Worm (Caenorhabditis elegans) whole organism, young adult: ENCODE results near the gene rps-12.
A peak's percentile ranks its signal among the peaks of the same experiment; 100 is the strongest.

ENCODE experiments used
- B0035.1 ChIP-seq: sonication (generic microtip); optimal IDR thresholded peaks from 2 replicates; lab custom pipeline; 2016; ENCODE audit warnings: missing genetic modification characterization, mild to moderate bottlenecking, missing compliant biosample characterization, missing genotype, missing genetic modification reagents
- C06A6.2 ChIP-seq: fragments of 200-800 bp; sonication (Bioruptor generic); conservative IDR thresholded peaks from 2 replicates; pipeline ENCODE4 v1.3.6; 2022; ENCODE audit warnings: missing genetic modification characterization, missing compliant biosample characterization
- F33H1.4 ChIP-seq: fragments of 200-800 bp; sonication (Bioruptor generic); IDR thresholded peaks from 2 replicates; pipeline ENCODE4 v1.3.6; 2022; ENCODE audit warnings: missing genetic modification reagents, missing genetic modification characterization, missing compliant biosample characterization
- F39B2.1 ChIP-seq: fragments of 200-800 bp; sonication (Bioruptor generic); IDR thresholded peaks from 2 replicates; pipeline ENCODE4 v1.3.6; 2022; ENCODE audit warnings: missing genetic modification reagents, missing genetic modification characterization, missing compliant biosample characterization
- F52B5.7 ChIP-seq: sonication (generic microtip); optimal IDR thresholded peaks from 2 replicates; lab custom pipeline; 2016; ENCODE audit warnings: mild to moderate bottlenecking, missing genetic modification characterization, missing compliant biosample characterization
- F57A8.1 ChIP-seq: fragments of 200-800 bp; sonication (Bioruptor generic); optimal IDR thresholded peaks from 2 replicates; lab custom pipeline; 2018; ENCODE audit warnings: mild to moderate bottlenecking, missing genetic modification characterization, moderate library complexity, missing compliant biosample characterization
- K12H6.12 ChIP-seq: fragments of 200-800 bp; sonication (Bioruptor generic); optimal IDR thresholded peaks from 2 replicates; lab custom pipeline; 2018; ENCODE audit warnings: mild to moderate bottlenecking, missing genetic modification characterization, missing compliant biosample characterization
- Y53F4B.3 ChIP-seq: fragments of 200-800 bp; sonication (Bioruptor generic); IDR thresholded peaks from 2 replicates; pipeline ENCODE4 v1.3.6; 2022; ENCODE audit warnings: missing genetic modification reagents, missing genetic modification characterization, missing compliant biosample characterization
- Y53G8AR.9 ChIP-seq: fragments of 200-800 bp; sonication (Bioruptor generic); conservative IDR thresholded peaks from 2 replicates; pipeline ENCODE4 v1.3.6; 2022; ENCODE audit warnings: missing genetic modification reagents, missing genetic modification characterization, missing compliant biosample characterization
- Y56A3A.18 ChIP-seq: fragments of 200-800 bp; sonication (Bioruptor generic); IDR thresholded peaks from 2 replicates; pipeline ENCODE4 v1.3.6; 2022; ENCODE audit warnings: missing genetic modification reagents, missing genetic modification characterization, missing compliant biosample characterization
- Y67H2A.10 ChIP-seq: fragments of 200-800 bp; sonication (Bioruptor generic); conservative IDR thresholded peaks from 2 replicates; pipeline ENCODE4 v1.3.6; 2022; ENCODE audit warnings: missing genetic modification reagents, missing genetic modification characterization, missing compliant biosample characterization
- Y79H2A.3 ChIP-seq: fragments of 200-800 bp; sonication (Bioruptor generic); conservative IDR thresholded peaks from 2 replicates; pipeline ENCODE4 v1.3.6; 2022; ENCODE audit warnings: missing genetic modification reagents, missing genetic modification characterization, missing compliant biosample characterization
- Y95B8A.8 ChIP-seq: fragments of 200-800 bp; sonication (Bioruptor generic); IDR thresholded peaks from 2 replicates; pipeline ENCODE4 v1.3.6; 2022; ENCODE audit warnings: missing genetic modification reagents, missing genetic modification characterization, missing compliant biosample characterization
- ZK185.1 ChIP-seq: sonication (generic microtip); optimal IDR thresholded peaks from 2 replicates; lab custom pipeline; 2016; ENCODE audit warnings: mild to moderate bottlenecking, missing genetic modification characterization, missing compliant biosample characterization; ENCODE audit not compliant: poor library complexity, severe bottlenecking
- akir-1 ChIP-seq: fragments of 200-800 bp; sonication (Bioruptor generic); optimal IDR thresholded peaks from 2 replicates; lab custom pipeline; 2018; ENCODE audit warnings: mild to moderate bottlenecking, missing genetic modification characterization, moderate library complexity, missing compliant biosample characterization
- atf-7 ChIP-seq: sonication (generic microtip); optimal IDR thresholded peaks from 2 replicates; lab custom pipeline; 2017; ENCODE audit warnings: mild to moderate bottlenecking, missing genetic modification characterization, missing compliant biosample characterization
- attf-3 ChIP-seq: fragments of 200-800 bp; sonication (Bioruptor generic); conservative IDR thresholded peaks from 2 replicates; pipeline ENCODE4 v1.3.6; 2022; ENCODE audit warnings: missing genetic modification reagents, missing genetic modification characterization, missing compliant biosample characterization
- bed-2 ChIP-seq: fragments of 200-800 bp; sonication (Bioruptor generic); IDR thresholded peaks from 2 replicates; pipeline ENCODE4 v1.3.6; 2022; ENCODE audit warnings: missing genetic modification reagents, missing genetic modification characterization, missing compliant biosample characterization
- cebp-2 ChIP-seq: fragments of 200-800 bp; sonication (Bioruptor generic); IDR thresholded peaks from 2 replicates; pipeline ENCODE4 v1.3.6; 2022; ENCODE audit warnings: missing genetic modification characterization, missing compliant biosample characterization
- ceh-27 ChIP-seq: fragments of 200-800 bp; sonication (Bioruptor generic); optimal IDR thresholded peaks from 2 replicates; lab custom pipeline; 2018; ENCODE audit warnings: mild to moderate bottlenecking, missing genetic modification characterization, moderate library complexity, missing compliant biosample characterization
- ceh-91 ChIP-seq: fragments of 200-800 bp; sonication (Bioruptor generic); IDR thresholded peaks from 2 replicates; pipeline ENCODE4 v1.3.6; 2022; ENCODE audit warnings: missing genetic modification reagents, missing genetic modification characterization, missing compliant biosample characterization
- die-1 ChIP-seq: sonication (generic microtip); optimal IDR thresholded peaks from 2 replicates; lab custom pipeline; 2016; ENCODE audit warnings: missing genotype, mild to moderate bottlenecking, missing genetic modification characterization, missing compliant biosample characterization
- dpff-1 ChIP-seq: sonication (generic microtip); optimal IDR thresholded peaks from 2 replicates; lab custom pipeline; 2017; ENCODE audit warnings: mild to moderate bottlenecking, missing genetic modification characterization, missing compliant biosample characterization
- efl-1 ChIP-seq: fragments of 150-350 bp; optimal IDR thresholded peaks from 2 replicates; lab custom pipeline; 2014; ENCODE audit warnings: missing biosample characterization, missing genetic modification reagents, missing genetic modification characterization
- him-1 ChIP-seq: sonication (generic microtip); optimal IDR thresholded peaks from 2 replicates; lab custom pipeline; 2016; ENCODE audit warnings: missing genotype, missing genetic modification reagents, missing genetic modification characterization, missing compliant biosample characterization
- hmg-1.2 ChIP-seq: fragments of 200-800 bp; sonication (Bioruptor generic); IDR thresholded peaks from 2 replicates; pipeline ENCODE4 v1.3.6; 2022; ENCODE audit warnings: missing genetic modification reagents, missing genetic modification characterization, missing compliant biosample characterization
- hsf-1 ChIP-seq: fragments of 200-800 bp; sonication (Bioruptor generic); IDR thresholded peaks from 2 replicates; pipeline ENCODE4 v1.3.6; 2022; ENCODE audit warnings: missing genetic modification reagents, missing genetic modification characterization, missing compliant biosample characterization
- let-526 ChIP-seq: fragments of 200-800 bp; sonication (Bioruptor generic); IDR thresholded peaks from 2 replicates; pipeline ENCODE4 v1.3.6; 2022; ENCODE audit warnings: missing genetic modification reagents, missing genetic modification characterization, missing compliant biosample characterization
- lin-26 ChIP-seq: fragments of 200-800 bp; sonication (Bioruptor generic); IDR thresholded peaks from 2 replicates; pipeline ENCODE4 v1.3.6; 2022; ENCODE audit warnings: missing genetic modification reagents, missing genetic modification characterization, missing compliant biosample characterization
- lin-54 ChIP-seq: fragments of 200-800 bp; sonication (Bioruptor generic); optimal IDR thresholded peaks from 2 replicates; lab custom pipeline; 2018; ENCODE audit warnings: mild to moderate bottlenecking, missing genetic modification characterization, missing compliant biosample characterization
- lir-1 ChIP-seq: fragments of 200-800 bp; sonication (Bioruptor generic); conservative IDR thresholded peaks from 2 replicates; pipeline ENCODE4 v1.3.6; 2022; ENCODE audit warnings: missing genetic modification reagents, missing genetic modification characterization, missing compliant biosample characterization
- lsl-1 ChIP-seq: fragments of 200-800 bp; sonication (Bioruptor generic); optimal IDR thresholded peaks from 2 replicates; lab custom pipeline; 2018; ENCODE audit warnings: mild to moderate bottlenecking, missing genetic modification characterization, moderate library complexity, missing compliant biosample characterization
- mcd-1 ChIP-seq: fragments of 200-800 bp; sonication (Bioruptor generic); IDR thresholded peaks from 2 replicates; pipeline ENCODE4 v1.3.6; 2022; ENCODE audit warnings: missing genetic modification reagents, missing genetic modification characterization, missing compliant biosample characterization
- mel-28 ChIP-seq: sonication (generic microtip); optimal IDR thresholded peaks from 2 replicates; lab custom pipeline; 2016; ENCODE audit warnings: borderline replicate concordance, mild to moderate bottlenecking, missing genetic modification characterization, missing compliant biosample characterization
- pbrm-1 ChIP-seq: fragments of 200-800 bp; sonication (Bioruptor generic); IDR thresholded peaks from 2 replicates; pipeline ENCODE4 v1.3.6; 2022; ENCODE audit warnings: missing genetic modification reagents, missing genetic modification characterization, missing compliant biosample characterization
- pha-4 ChIP-seq: fragments of 150-350 bp; sonication (generic microtip); optimal IDR thresholded peaks from 2 replicates; lab custom pipeline; 2014; ENCODE audit warnings: missing biosample characterization, missing genetic modification reagents, missing genetic modification characterization
- rpc-1 ChIP-seq, 2 experiments: fragments of 150-350 bp in 1 of 2; sonication (generic microtip) in 1 of 2; optimal IDR thresholded peaks; 2 replicates each; lab custom pipeline; 2014 to 2018; ENCODE audit warnings: missing biosample characterization in 1 of 2, missing genetic modification characterization in 1 of 2, missing genetic modification reagents in 1 of 2, missing genotype in 1 of 2
- sea-2 ChIP-seq: fragments of 200-800 bp; sonication (Bioruptor generic); IDR thresholded peaks from 2 replicates; pipeline ENCODE4 v1.3.6; 2022; ENCODE audit warnings: missing genetic modification characterization, missing compliant biosample characterization
- snpc-1.3 ChIP-seq: sonication (generic microtip); optimal IDR thresholded peaks from 2 replicates; lab custom pipeline; 2017; ENCODE audit warnings: missing genetic modification characterization, mild to moderate bottlenecking, missing compliant biosample characterization, antibody characterized with exemption, moderate library complexity, missing genotype, missing genetic modification reagents; ENCODE audit not compliant: insufficient read depth
- snpc-4 ChIP-seq, 5 experiments: fragments of 150-350 bp in 1 of 5; sonication (generic microtip) in 4 of 5; optimal IDR thresholded peaks; 2 replicates each; lab custom pipeline; 2014 to 2018; ENCODE audit warnings: missing genetic modification characterization in 5 of 5, missing biosample characterization in 3 of 5, antibody characterized with exemption in 2 of 5, mild to moderate bottlenecking in 2 of 5, missing compliant biosample characterization in 2 of 5, missing genotype in 2 of 5, moderate library complexity in 2 of 5, missing genetic modification reagents in 1 of 5
- tbp1 ChIP-seq: fragments of 200-800 bp; sonication (Bioruptor generic); optimal IDR thresholded peaks from 2 replicates; lab custom pipeline; 2018; ENCODE audit warnings: mild to moderate bottlenecking, missing genetic modification characterization, missing compliant biosample characterization
- unc-130 ChIP-seq: sonication (generic microtip); optimal IDR thresholded peaks from 2 replicates; lab custom pipeline; 2016; ENCODE audit warnings: missing genetic modification reagents, missing genetic modification characterization, missing compliant biosample characterization
- unc-62 ChIP-seq: fragments of 150-350 bp; optimal IDR thresholded peaks from 2 replicates; lab custom pipeline; 2014; ENCODE audit warnings: missing biosample characterization, missing genetic modification reagents, missing genetic modification characterization
- zfh-2 ChIP-seq: fragments of 200-800 bp; sonication (Bioruptor generic); conservative IDR thresholded peaks from 2 replicates; pipeline ENCODE4 v1.3.6; 2022; ENCODE audit warnings: missing genetic modification reagents, missing genetic modification characterization, missing compliant biosample characterization
- ztf-22 ChIP-seq: fragments of 200-800 bp; sonication (Bioruptor generic); optimal IDR thresholded peaks from 2 replicates; lab custom pipeline; 2018; ENCODE audit warnings: mild to moderate bottlenecking, missing genetic modification characterization, moderate library complexity, missing compliant biosample characterization
- ztf-25 ChIP-seq: fragments of 200-800 bp; sonication (Bioruptor generic); IDR thresholded peaks from 2 replicates; pipeline ENCODE4 v1.3.6; 2022; ENCODE audit warnings: missing genetic modification reagents, missing genetic modification characterization, missing compliant biosample characterization
- ztf-26 ChIP-seq: sonication (generic microtip); optimal IDR thresholded peaks from 2 replicates; lab custom pipeline; 2017; ENCODE audit warnings: missing genetic modification characterization, missing compliant biosample characterization

rps-12 gene

DNA sequence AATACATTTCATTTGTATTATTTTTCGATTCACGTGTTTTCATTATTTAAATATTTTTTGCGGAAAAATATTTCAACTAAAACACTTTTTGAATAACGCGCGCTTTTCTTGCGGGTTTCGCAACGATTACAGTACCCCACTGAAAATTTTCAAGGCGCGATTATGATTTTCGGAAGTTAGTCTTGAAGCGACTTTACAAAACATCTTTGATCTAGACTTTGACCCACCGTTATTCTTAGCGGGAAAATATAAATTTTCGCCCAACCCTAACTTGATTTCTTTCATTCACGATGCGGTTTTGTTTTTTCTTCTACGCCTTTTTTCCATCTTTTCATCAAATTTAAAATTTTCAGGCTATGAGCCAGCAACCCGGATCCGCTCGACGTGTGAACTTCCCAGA is 48.7 kb downstream of the rps-12 start, which contains the start of gene egg-1 (continued):
- peak; percentile 44; the same call in 1 of the 2 replicates for TF ChIP-seq Y53G8AR.9
- no peak for TF ChIP-seq ztf-25 (GFP tag; lab: Robert Waterston, UW)
- TF ChIP-seq him-1 (tag; lab: Kevin White, UChicago) = peak; percentile 85
- peak; percentile 95 for TF ChIP-seq lin-54 (GFP tag; lab: Kevin White, UChicago)
- TF ChIP-seq F52B5.7 (tag; lab: Kevin White, UChicago) = no peak
- no peak for TF ChIP-seq rpc-1 (optimal IDR thresholded peaks at IDR 0.05; lab: Kevin White, UChicago)
- TF ChIP-seq rpc-1 (tag; optimal IDR thresholded peaks at IDR 0.05; lab: Kevin White, UChicago) = no peak
- TF ChIP-seq pha-4 (tag; lab: Kevin White, UChicago) = no peak
- TF ChIP-seq dpff-1 (tag; lab: Kevin White, UChicago) = no peak
- TF ChIP-seq ztf-22 = no peak
- TF ChIP-seq C06A6.2 (GFP tag; lab: Robert Waterston, UW) = no peak
- no peak for TF ChIP-seq let-526 (GFP tag; lab: Robert Waterston, UW)
- TF ChIP-seq die-1 = no peak
- no peak for TF ChIP-seq akir-1
- no peak for TF ChIP-seq zfh-2
- peak; percentile 17; the same call in 1 of the 2 replicates for TF ChIP-seq attf-3 (GFP tag; lab: Robert Waterston, UW)
- TF ChIP-seq Y95B8A.8 (GFP tag; lab: Robert Waterston, UW) = peak; percentile 93
- TF ChIP-seq atf-7 = no peak
- TF ChIP-seq F39B2.1 = no peak
- peak; percentile 98 for TF ChIP-seq F33H1.4
- peak; percentile 50; the same call in 1 of the 2 replicates for TF ChIP-seq Y79H2A.3 (GFP tag; lab: Robert Waterston, UW)
- TF ChIP-seq efl-1 (GFP tag; lab: Kevin White, UChicago) = peak; percentile 98
- TF ChIP-seq hsf-1 (GFP tag; lab: Robert Waterston, UW) = peak; percentile 89
- peak; percentile 98 for TF ChIP-seq lsl-1 (GFP tag; lab: Kevin White, UChicago)
- TF ChIP-seq ceh-91 (GFP tag; lab: Robert Waterston, UW) = peak; percentile 96
- TF ChIP-seq snpc-1.3 = peak; percentile 93
- TF ChIP-seq K12H6.12 (tag; lab: Kevin White, UChicago) = no peak
- TF ChIP-seq ztf-26 (tag; lab: Kevin White, UChicago) = no peak
- TF ChIP-seq ceh-27 (GFP tag; lab: Kevin White, UChicago) = no peak
- peak; percentile 72 for TF ChIP-seq mcd-1 (GFP tag; lab: Robert Waterston, UW)
- no peak for TF ChIP-seq B0035.1 (tag; lab: Kevin White, UChicago)
- TF ChIP-seq mel-28 (tag; lab: Kevin White, UChicago) = no peak
- TF ChIP-seq bed-2 (GFP tag; lab: Robert Waterston, UW) = no peak
- TF ChIP-seq hmg-1.2 (GFP tag; lab: Robert Waterston, UW) = peak; percentile 61
- TF ChIP-seq F57A8.1 (GFP tag; lab: Kevin White, UChicago) = no peak
- 0 out of 2 replicates have a peak, but pooled peaks have one; percentile 17 for TF ChIP-seq Y53F4B.3 (GFP tag; lab: Robert Waterston, UW)
- TF ChIP-seq snpc-4 (GFP tag; optimal IDR thresholded peaks at IDR 0.05; lab: Kevin White, UChicago) = peak; percentile 40
- TF ChIP-seq snpc-4 (tag; optimal IDR thresholded peaks at IDR 0.05; lab: Kevin White, UChicago) = peak in 3 of 4 experiments; percentile 8 to 60 (median 59)
- peak; percentile 75 for TF ChIP-seq unc-130 (GFP tag; lab: Kevin White, UChicago)
- no peak for TF ChIP-seq Y67H2A.10 (GFP tag; lab: Robert Waterston, UW)
- TF ChIP-seq ZK185.1 (tag; lab: Kevin White, UChicago) = no peak
- TF ChIP-seq pbrm-1 (GFP tag; lab: Robert Waterston, UW) = peak; percentile 67
- no peak for TF ChIP-seq sea-2 (GFP tag; lab: Robert Waterston, UW)
- no peak for TF ChIP-seq unc-62
- TF ChIP-seq lin-26 (GFP tag; lab: Robert Waterston, UW) = no peak
- TF ChIP-seq Y56A3A.18 = no peak
- no peak for TF ChIP-seq cebp-2 (GFP tag; lab: Robert Waterston, UW)
- TF ChIP-seq lir-1 (GFP tag; lab: Robert Waterston, UW) = peak; percentile 52; the same call in 1 of the 2 replicates
- TF ChIP-seq tbp1 (GFP tag; lab: Kevin White, UChicago) = peak; percentile 65
